Fruit fly (Drosophila melanogaster) whole organism, embryonic: ENCODE data around the gene Paf-AHalpha.

Experiments used
- Aef1 ChIP-seq: fragments of 200-800 bp; sonication (Bioruptor generic); IDR thresholded peaks from 3 replicates; pipeline ENCODE4 v1.3.6; 2022; ENCODE audit warnings: missing biosample characterization, missing genetic modification characterization
- Awh ChIP-seq: fragments of 200-800 bp; sonication (Bioruptor generic); IDR thresholded peaks from 2 replicates; pipeline ENCODE4, ENCODE4 v1.3.6; 2022; ENCODE audit warnings: missing biosample characterization, missing genetic modification characterization
- Bdp1 ChIP-seq: fragments of 200-800 bp; sonication (Bioruptor generic); optimal IDR thresholded peaks from 3 replicates; lab custom pipeline; 2016; ENCODE audit warnings: missing biosample characterization, missing genetic modification characterization
- CG10209 ChIP-seq: fragments of 200-800 bp; sonication (Bioruptor generic); optimal IDR thresholded peaks from 3 replicates; lab custom pipeline; 2017; ENCODE audit warnings: missing biosample characterization, mild to moderate bottlenecking, missing genetic modification characterization, missing genetic modification reagents
- CG10959 ChIP-seq: fragments of 200-800 bp; sonication (Bioruptor generic); IDR thresholded peaks from 2 replicates; pipeline ENCODE4 v1.3.6; 2022; ENCODE audit warnings: missing biosample characterization, missing genetic modification characterization
- CG11085 ChIP-seq: fragments of 200-800 bp; sonication (Bioruptor generic); IDR thresholded peaks from 2 replicates; pipeline ENCODE4 v1.3.6; 2022; ENCODE audit warnings: missing biosample characterization, missing genetic modification characterization
- CG12659 ChIP-seq: fragments of 200-800 bp; sonication (Bioruptor generic); optimal IDR thresholded peaks from 3 replicates; lab custom pipeline; 2017; ENCODE audit warnings: mild to moderate bottlenecking, missing biosample characterization, missing genetic modification reagents, missing genetic modification characterization
- CG12744 ChIP-seq: fragments of 200-800 bp; sonication (Bioruptor generic); optimal IDR thresholded peaks from 2 replicates; lab custom pipeline; 2016; ENCODE audit warnings: missing biosample characterization, missing genetic modification characterization
- CG13287 ChIP-seq: fragments of 200-800 bp; sonication (Bioruptor generic); IDR thresholded peaks from 2 replicates; pipeline ENCODE4 v1.3.6; 2022; ENCODE audit warnings: missing biosample characterization, missing genetic modification characterization; ENCODE audit not compliant: partially characterized antibody
- CG15073 ChIP-seq: fragments of 200-800 bp; sonication (Bioruptor generic); optimal IDR thresholded peaks from 2 replicates; lab custom pipeline; 2016; ENCODE audit warnings: missing biosample characterization, missing genetic modification characterization
- CG1529 ChIP-seq: fragments of 200-800 bp; sonication (Bioruptor generic); optimal IDR thresholded peaks from 3 replicates; lab custom pipeline; 2018; ENCODE audit warnings: missing biosample characterization, missing genetic modification characterization
- CG1602 ChIP-seq: fragments of 200-800 bp; sonication (Bioruptor generic); optimal IDR thresholded peaks from 3 replicates; lab custom pipeline; 2016; ENCODE audit warnings: missing biosample characterization, missing genetic modification characterization
- CG16779 ChIP-seq: fragments of 200-800 bp; sonication (Bioruptor generic); IDR thresholded peaks from 2 replicates; pipeline ENCODE4 v1.3.6; 2022; ENCODE audit warnings: missing biosample characterization, missing genetic modification characterization
- CG16813 ChIP-seq: fragments of 200-800 bp; sonication (Bioruptor generic); IDR thresholded peaks from 3 replicates; pipeline ENCODE4 v1.3.6; 2022; ENCODE audit warnings: missing biosample characterization, missing genetic modification characterization; ENCODE audit not compliant: partially characterized antibody
- CG17568 ChIP-seq: fragments of 200-800 bp; sonication (Bioruptor generic); optimal IDR thresholded peaks from 2 replicates; lab custom pipeline; 2018; ENCODE audit warnings: missing biosample characterization, mild to moderate bottlenecking, missing genetic modification characterization, moderate library complexity
- CG17912 ChIP-seq: fragments of 200-800 bp; sonication (Bioruptor generic); optimal IDR thresholded peaks from 2 replicates; lab custom pipeline; 2018; ENCODE audit warnings: missing biosample characterization, mild to moderate bottlenecking, missing genetic modification characterization
- CG18011 ChIP-seq: fragments of 200-800 bp; sonication (Bioruptor generic); optimal IDR thresholded peaks from 2 replicates; lab custom pipeline; 2017; ENCODE audit warnings: missing biosample characterization, missing genetic modification characterization, mild to moderate bottlenecking, moderate library complexity, missing genotype
- CG18764 ChIP-seq: fragments of 200-800 bp; sonication (Bioruptor generic); optimal IDR thresholded peaks from 3 replicates; lab custom pipeline; 2016; ENCODE audit warnings: missing biosample characterization, missing genetic modification characterization
- CG2875 ChIP-seq: fragments of 200-800 bp; sonication (Bioruptor generic); optimal IDR thresholded peaks from 2 replicates; lab custom pipeline; 2017; ENCODE audit warnings: missing biosample characterization, mild to moderate bottlenecking, missing genetic modification characterization, missing genetic modification reagents
- CG32772 ChIP-seq: fragments of 200-800 bp; sonication (Bioruptor generic); IDR thresholded peaks from 2 replicates; pipeline ENCODE4 v1.3.6; 2022; ENCODE audit warnings: missing biosample characterization, missing genetic modification characterization
- CG5180 ChIP-seq: fragments of 200-800 bp; sonication (Bioruptor generic); optimal IDR thresholded peaks from 3 replicates; lab custom pipeline; 2017; ENCODE audit warnings: missing biosample characterization, missing genetic modification characterization, mild to moderate bottlenecking, moderate library complexity, missing genetic modification reagents
- CG6689 ChIP-seq: fragments of 200-800 bp; sonication (Bioruptor generic); IDR thresholded peaks from 2 replicates; pipeline ENCODE4 v1.3.6; 2022; ENCODE audit warnings: missing biosample characterization, missing genetic modification characterization
- CG8478 ChIP-seq: fragments of >200 bp; optimal IDR thresholded peaks from 2 replicates; lab custom pipeline; 2018
- CG9876 ChIP-seq: fragments of 200-800 bp; sonication (Bioruptor generic); optimal IDR thresholded peaks from 2 replicates; lab custom pipeline; 2016; ENCODE audit warnings: missing biosample characterization, missing genetic modification characterization
- CkIIα-i1 ChIP-seq: fragments of 200-800 bp; sonication (Bioruptor generic); IDR thresholded peaks from 2 replicates; pipeline ENCODE4 v1.3.6; 2022; ENCODE audit warnings: missing biosample characterization, missing genetic modification characterization
- Doc3 ChIP-seq: fragments of 200-800 bp; sonication (Bioruptor generic); IDR thresholded peaks from 3 replicates; pipeline ENCODE4 v1.3.6; 2022; ENCODE audit warnings: missing biosample characterization, missing genetic modification characterization; ENCODE audit not compliant: partially characterized antibody
- Ets97D ChIP-seq: fragments of 200-800 bp; sonication (Bioruptor generic); optimal IDR thresholded peaks from 3 replicates; lab custom pipeline; 2016; ENCODE audit warnings: missing biosample characterization, missing genetic modification characterization
- Fer1 ChIP-seq: fragments of 200-800 bp; sonication (Bioruptor generic); optimal IDR thresholded peaks from 2 replicates; lab custom pipeline; 2017; ENCODE audit warnings: missing biosample characterization, mild to moderate bottlenecking, missing genetic modification characterization
- Gsc ChIP-seq: fragments of 200-800 bp; sonication (Bioruptor generic); IDR thresholded peaks from 2 replicates; pipeline ENCODE4 v1.3.6; 2022; ENCODE audit warnings: missing biosample characterization, missing genetic modification characterization
- Hr39 ChIP-seq: fragments of >200 bp; optimal IDR thresholded peaks from 2 replicates; lab custom pipeline; 2017
- Hr78 ChIP-seq, 2 experiments: fragments of 200-800 bp in 1 of 2; fragments of >200 bp in 1 of 2; sonication (Bioruptor generic) in 1 of 2; optimal IDR thresholded peaks; 2 replicates each; lab custom pipeline; 2017 to 2019; ENCODE audit warnings: missing biosample characterization in 2 of 2, missing genetic modification characterization in 2 of 2, mild to moderate bottlenecking in 1 of 2, moderate library complexity in 1 of 2
- Lim3 ChIP-seq: fragments of 200-800 bp; sonication (Bioruptor generic); IDR thresholded peaks from 2 replicates; pipeline ENCODE4 v1.3.6; 2022; ENCODE audit warnings: missing biosample characterization, missing genetic modification characterization
- MESR4 ChIP-seq: fragments of 200-800 bp; sonication (Bioruptor generic); optimal IDR thresholded peaks from 2 replicates; lab custom pipeline; 2018; ENCODE audit warnings: missing biosample characterization, mild to moderate bottlenecking, missing genetic modification characterization, moderate library complexity
- NK7.1 ChIP-seq: fragments of 200-800 bp; sonication (Bioruptor generic); optimal IDR thresholded peaks from 3 replicates; lab custom pipeline; 2016; ENCODE audit warnings: missing biosample characterization, missing genetic modification characterization
- Oaz ChIP-seq: fragments of 200-800 bp; sonication (Bioruptor generic); IDR thresholded peaks from 2 replicates; pipeline ENCODE4 v1.3.6; 2022; ENCODE audit warnings: missing biosample characterization, missing genetic modification characterization
- Optix ChIP-seq: fragments of 200-800 bp; sonication (Bioruptor generic); IDR thresholded peaks from 3 replicates; pipeline ENCODE4 v1.3.6; 2022; ENCODE audit warnings: missing biosample characterization, missing genetic modification characterization
- Ptx1 ChIP-seq: fragments of 200-800 bp; sonication (Bioruptor generic); IDR thresholded peaks from 2 replicates; pipeline ENCODE4 v1.3.6; 2022; ENCODE audit warnings: missing biosample characterization, missing genetic modification characterization
- Rfx ChIP-seq: fragments of 200-800 bp; sonication (Bioruptor generic); IDR thresholded peaks from 2 replicates; pipeline ENCODE4 v1.3.6; 2022; ENCODE audit warnings: missing biosample characterization, missing genetic modification characterization
- Rx ChIP-seq: fragments of 200-800 bp; sonication (Bioruptor generic); IDR thresholded peaks from 2 replicates; pipeline ENCODE4 v1.3.6; 2022; ENCODE audit warnings: missing biosample characterization, missing genetic modification characterization
- bab2 ChIP-seq: fragments of 200-800 bp; sonication (Bioruptor generic); optimal IDR thresholded peaks from 2 replicates; lab custom pipeline; 2016; ENCODE audit warnings: missing biosample characterization, missing genetic modification characterization
- caup ChIP-seq: fragments of 200-800 bp; sonication (Bioruptor generic); optimal IDR thresholded peaks from 3 replicates; lab custom pipeline; 2017; ENCODE audit warnings: missing biosample characterization, mild to moderate bottlenecking, missing genetic modification characterization, moderate library complexity; ENCODE audit not compliant: severe bottlenecking
- fru ChIP-seq: fragments of >200 bp; optimal IDR thresholded peaks from 2 replicates; lab custom pipeline; 2017
- hth ChIP-seq: fragments of >200 bp; optimal IDR thresholded peaks from 2 replicates; lab custom pipeline; 2017; ENCODE audit warnings: inconsistent platforms
- kni ChIP-seq: fragments of 200-800 bp; sonication (Bioruptor generic); optimal IDR thresholded peaks from 3 replicates; lab custom pipeline; 2017; ENCODE audit warnings: mild to moderate bottlenecking, missing biosample characterization, missing genetic modification reagents, missing genetic modification characterization
- knrl ChIP-seq: fragments of 200-800 bp; sonication (Bioruptor generic); IDR thresholded peaks from 3 replicates; pipeline ENCODE4 v1.3.6; 2022; ENCODE audit warnings: missing biosample characterization, missing genetic modification characterization; ENCODE audit not compliant: partially characterized antibody
- mam ChIP-seq: fragments of 200-800 bp; sonication (Bioruptor generic); optimal IDR thresholded peaks from 3 replicates; lab custom pipeline; 2016; ENCODE audit warnings: missing biosample characterization, missing genetic modification characterization
- nmo ChIP-seq: fragments of 200-800 bp; sonication (Bioruptor generic); optimal IDR thresholded peaks from 2 replicates; lab custom pipeline; 2018; ENCODE audit warnings: missing biosample characterization, mild to moderate bottlenecking, missing genetic modification characterization, moderate library complexity
- org-1 ChIP-seq: fragments of 200-800 bp; sonication (Bioruptor generic); optimal IDR thresholded peaks from 2 replicates; lab custom pipeline; 2017; ENCODE audit warnings: missing biosample characterization, missing genetic modification characterization
- pan ChIP-seq, 4 experiments: fragments of >200 bp in 3 of 4; fragments of 200-800 bp in 1 of 4; sonication (Bioruptor generic) in 1 of 4; optimal IDR thresholded peaks in 3 of 4; IDR thresholded peaks in 1 of 4; 2 replicates each; pipeline versions ENCODE4 v1.3.6 to Lab custom; 2017 to 2022; ENCODE audit warnings: missing biosample characterization in 2 of 4, missing genetic modification characterization in 2 of 4, mixed read lengths in 1 of 4
- ro ChIP-seq: fragments of 200-800 bp; sonication (Bioruptor generic); IDR thresholded peaks from 2 replicates; pipeline ENCODE4 v1.3.6; 2022; ENCODE audit warnings: missing biosample characterization, missing genetic modification characterization
- slou ChIP-seq: fragments of 200-800 bp; sonication (Bioruptor generic); optimal IDR thresholded peaks from 3 replicates; lab custom pipeline; 2016; ENCODE audit warnings: missing biosample characterization, missing genetic modification characterization
- ttk ChIP-seq: fragments of 200-800 bp; sonication (Bioruptor generic); IDR thresholded peaks from 2 replicates; pipeline ENCODE4 v2.1.2; 2022; ENCODE audit warnings: missing biosample characterization, missing genetic modification characterization
- twi ChIP-seq: fragments of 200-800 bp; optimal IDR thresholded peaks from 2 replicates; lab custom pipeline; 2019; ENCODE audit warnings: missing biosample characterization, mild to moderate bottlenecking, missing genetic modification characterization, moderate library complexity

Paf-AHalpha gene

DNA sequence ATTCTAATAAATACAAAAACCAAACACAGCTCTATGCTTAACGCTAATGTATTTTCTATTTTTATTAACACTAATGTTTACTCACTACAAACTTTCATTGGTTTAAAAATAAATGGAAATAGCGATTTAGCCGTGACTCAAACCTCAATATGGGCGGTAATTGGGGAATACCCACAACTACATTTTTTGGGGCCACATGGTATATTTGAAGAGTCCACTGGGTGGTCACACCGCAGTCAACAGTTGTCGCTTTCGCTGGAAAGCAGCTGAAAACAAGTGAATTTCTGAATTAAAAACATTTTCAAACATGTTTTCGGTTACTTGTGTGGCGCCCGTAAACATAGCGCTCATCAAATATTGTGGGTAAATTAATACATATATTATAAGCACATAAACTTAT, 36.4 kb downstream of the Paf-AHalpha start, which contains the start of gene Mvd (continued):
- no peak for TF ChIP-seq CG5180 (GFP tag; lab: Kevin White, UChicago)
- no peak for TF ChIP-seq nmo
- TF ChIP-seq knrl, result peak; percentile 10; the same call in 1 of the 3 replicates
- TF ChIP-seq Bdp1 (GFP tag; lab: Kevin White, UChicago), result no peak
- no peak for TF ChIP-seq org-1 (GFP tag; lab: Kevin White, UChicago)
- no peak for TF ChIP-seq CG18764 (GFP tag; lab: Kevin White, UChicago)
- no peak for TF ChIP-seq Aef1
- no peak for TF ChIP-seq Oaz (GFP tag; lab: Robert Waterston, UW)
- TF ChIP-seq Gsc, result no peak
- TF ChIP-seq Awh, result no peak
- no peak for TF ChIP-seq Hr78 (GFP tag; optimal IDR thresholded peaks at IDR 0.05; lab: Kevin White, UChicago)
- no peak for TF ChIP-seq ro
- peak; percentile 17 for TF ChIP-seq mam
- TF ChIP-seq CkIIα-i1, result no peak
- no peak for TF ChIP-seq bab2 (GFP tag; lab: Kevin White, UChicago)
- TF ChIP-seq hth (lab: Kevin White, UChicago), result no peak
- no peak for TF ChIP-seq CG10209
- peak; percentile 67 for TF ChIP-seq MESR4 (GFP tag; lab: Kevin White, UChicago)
- TF ChIP-seq Ets97D (GFP tag; lab: Kevin White, UChicago), result peak; percentile 77
- no peak for TF ChIP-seq ttk
- no peak for TF ChIP-seq CG2875 (GFP tag; lab: Kevin White, UChicago)
- peak; percentile 39 for TF ChIP-seq Fer1 (GFP tag; lab: Kevin White, UChicago)
- no peak for TF ChIP-seq CG1529 (GFP tag; lab: Kevin White, UChicago)
- no peak for TF ChIP-seq CG17912
- no peak for TF ChIP-seq Rx (GFP tag; lab: Robert Waterston, UW)
- no peak for TF ChIP-seq Lim3 (GFP tag; lab: Robert Waterston, UW)
- no peak for TF ChIP-seq CG6689 (GFP tag; lab: Robert Waterston, UW)
- no peak for TF ChIP-seq CG11085 (GFP tag; lab: Robert Waterston, UW)
- no peak for TF ChIP-seq fru (lab: Kevin White, UChicago)
- TF ChIP-seq Doc3, result no peak
- TF ChIP-seq Ptx1, result no peak
- no peak for TF ChIP-seq pan (optimal IDR thresholded peaks at IDR 0.05; lab: Kevin White, UChicago)
- no peak for TF ChIP-seq pan (GFP tag; optimal IDR thresholded peaks at IDR 0.05 in 1 of 2, IDR thresholded peaks at IDR 0.05 in 1 of 2)
- TF ChIP-seq CG13287 (GFP tag; lab: Robert Waterston, UW), result peak; percentile 65
- TF ChIP-seq CG12744 (GFP tag; lab: Kevin White, UChicago), result no peak
- no peak for TF ChIP-seq CG9876
- TF ChIP-seq CG12659 (GFP tag; lab: Kevin White, UChicago), result peak; percentile 65
- TF ChIP-seq CG8478, result no peak
- TF ChIP-seq CG1602, result no peak
- no peak for TF ChIP-seq Rfx (GFP tag; lab: Robert Waterston, UW)
- TF ChIP-seq CG32772, result no peak
- no peak for TF ChIP-seq CG16779
- TF ChIP-seq CG15073, result no peak
- TF ChIP-seq Hr39 (lab: Kevin White, UChicago), result no peak
- no peak for TF ChIP-seq CG10959 (GFP tag; lab: Robert Waterston, UW)
- TF ChIP-seq NK7.1 (GFP tag; lab: Kevin White, UChicago), result no peak
- TF ChIP-seq caup (GFP tag; lab: Kevin White, UChicago), result no peak
- no peak for TF ChIP-seq Optix (GFP tag; lab: Robert Waterston, UW)
- no peak for TF ChIP-seq CG16813 (GFP tag; lab: Robert Waterston, UW)
- TF ChIP-seq slou (GFP tag; lab: Kevin White, UChicago), result no peak
- no peak for TF ChIP-seq twi (tag; lab: Kevin White, UChicago)
- no peak for TF ChIP-seq CG17568 (GFP tag; lab: Kevin White, UChicago)
- TF ChIP-seq kni (GFP tag; lab: Kevin White, UChicago), result no peak
- TF ChIP-seq CG18011 (GFP tag; lab: Kevin White, UChicago), result no peak
